Worm (Caenorhabditis elegans): ENCODE measurements around the gene nhr-20.

nhr-20 gene

ce11 chrIII:4181338-4181737, 51.7 kb downstream of the nhr-20 start, which contains the start of gene C16C10.1:
Gene C16C10.1 (minus strand): TSS chrIII:4181438.
- no peak for TF ChIP-seq unc-62 (GFP tag; optimal IDR thresholded peaks at IDR 0.05)

All from whole organism, dauer.